Worm (Caenorhabditis elegans) whole organism, dauer: ENCODE measurements around the gene Y60A3A.23.

Source experiments
- unc-62 ChIP-seq: sonication (generic microtip); optimal IDR thresholded peaks from 2 replicates; lab custom pipeline; 2017; ENCODE audit warnings: missing biosample characterization, missing genetic modification reagents, missing genetic modification characterization

The Y60A3A.23 gene

ce11 chrV:20007470-20007869 lies at the start of gene Y60A3A.23:
Y60A3A.23 (plus strand) TSS chrV:20007770.
- no peak for TF ChIP-seq unc-62 (GFP tag; lab: Kevin White, UChicago)

DNA sequence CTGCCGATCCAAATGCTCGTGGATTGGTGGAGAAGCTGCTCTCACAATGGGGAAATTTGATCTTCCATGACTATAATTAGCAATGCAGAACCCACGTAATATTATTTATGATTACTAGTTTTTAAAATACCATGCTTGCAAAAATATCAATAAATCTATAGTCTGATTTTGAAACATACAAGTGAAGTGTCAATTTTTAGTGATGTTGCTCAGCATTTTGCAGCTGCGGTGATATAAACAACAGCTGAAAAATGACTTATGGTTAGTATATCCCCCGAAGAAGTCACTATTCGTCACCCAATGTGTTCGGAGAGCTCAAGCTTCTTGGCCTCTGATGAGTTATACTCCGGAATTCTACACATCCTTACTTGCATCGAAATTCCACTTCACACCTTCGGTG lies 48.8 kb upstream of the Y60A3A.23 start, which contains the start of gene srh-172:
TSS of gene srh-172 (plus strand) at position 301 of the 400 bp plus-strand sequence.
- TF ChIP-seq unc-62 (GFP tag; lab: Kevin White, UChicago): no peak

DNA sequence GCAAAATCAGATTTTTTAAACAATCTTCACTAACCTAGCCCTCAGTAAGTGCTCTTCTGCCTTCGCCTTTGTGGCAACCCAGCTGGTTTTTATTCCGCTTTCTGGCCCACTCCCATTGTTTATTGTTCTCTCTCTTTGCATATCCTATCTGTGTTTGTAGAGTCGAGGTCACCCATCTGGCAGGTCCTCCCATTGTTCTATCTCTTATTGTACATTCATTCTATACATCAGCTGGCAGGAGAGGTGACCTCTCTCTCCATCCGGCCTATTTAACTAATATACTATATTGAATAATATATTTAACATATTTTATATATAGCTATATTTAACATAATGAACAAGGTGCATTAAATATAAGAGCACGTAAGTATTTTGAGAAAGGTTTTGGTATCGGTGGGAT lies 45.6 kb upstream of the Y60A3A.23 start:
- TF ChIP-seq unc-62 (GFP tag; lab: Kevin White, UChicago): no peak

DNA sequence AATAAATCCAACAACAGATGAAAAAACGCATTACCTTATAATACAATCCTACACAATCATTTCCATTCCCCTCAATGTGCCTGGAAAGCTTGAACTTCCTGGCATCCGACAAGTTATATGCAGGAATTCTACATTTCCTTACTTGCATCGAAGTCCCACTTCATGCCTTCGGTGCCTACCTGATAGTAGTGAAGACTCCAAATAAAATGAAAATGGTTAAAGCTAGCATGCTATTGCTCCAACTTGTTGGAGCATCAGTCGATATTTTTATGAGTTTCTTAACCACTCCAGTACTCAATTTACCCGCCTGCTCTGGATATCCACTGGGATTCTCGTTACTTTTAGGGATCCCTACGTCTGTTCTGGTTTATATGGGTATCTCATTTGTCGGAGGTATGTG lies 41.9 kb upstream of the Y60A3A.23 start, which contains the start of gene srh-171:
TSS of gene srh-171 (plus strand) at position 75 of the 400 bp plus-strand sequence.
- TF ChIP-seq unc-62 (GFP tag; lab: Kevin White, UChicago): no peak

DNA sequence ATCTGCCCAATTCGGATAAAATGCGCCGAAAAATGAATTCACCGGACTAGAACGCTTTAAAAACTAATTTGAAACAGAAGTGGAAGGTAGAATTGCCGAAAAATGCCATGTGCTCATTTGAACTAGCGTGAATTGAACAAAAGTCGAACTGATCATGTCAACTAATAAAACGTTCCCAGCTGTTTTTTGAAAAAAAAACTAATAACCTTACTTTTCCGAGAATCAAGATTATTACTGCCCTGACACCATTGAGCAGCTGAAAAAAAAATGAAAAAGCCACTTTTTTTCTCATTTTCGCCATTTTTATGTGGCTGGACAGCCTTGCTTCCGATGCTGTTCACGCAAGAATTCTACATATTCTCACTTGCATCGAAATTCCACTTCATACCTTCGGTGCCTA lies 34.6 kb upstream of the Y60A3A.23 start, which contains the start of gene srh-173:
TSS of gene srh-173 (plus strand) at position 301 of the 400 bp plus-strand sequence.
- TF ChIP-seq unc-62 (GFP tag; lab: Kevin White, UChicago): no peak

- TF ChIP-seq unc-62 (GFP tag; lab: Kevin White, UChicago): no peak
Measured at ce11 chrV:19978220-19978619, 29.4 kb upstream of the Y60A3A.23 start, which contains the start of gene srh-183. srh-183 (minus strand) TSS chrV:19978320.

ce11 chrV:19981832-19982462 lies 25.6 kb upstream of the Y60A3A.23 start, which contains the start of gene Y60A3A.24:
Y60A3A.24 (minus strand) TSS chrV:19981882.
- TF ChIP-seq unc-62 (GFP tag; lab: Kevin White, UChicago): no peak

DNA sequence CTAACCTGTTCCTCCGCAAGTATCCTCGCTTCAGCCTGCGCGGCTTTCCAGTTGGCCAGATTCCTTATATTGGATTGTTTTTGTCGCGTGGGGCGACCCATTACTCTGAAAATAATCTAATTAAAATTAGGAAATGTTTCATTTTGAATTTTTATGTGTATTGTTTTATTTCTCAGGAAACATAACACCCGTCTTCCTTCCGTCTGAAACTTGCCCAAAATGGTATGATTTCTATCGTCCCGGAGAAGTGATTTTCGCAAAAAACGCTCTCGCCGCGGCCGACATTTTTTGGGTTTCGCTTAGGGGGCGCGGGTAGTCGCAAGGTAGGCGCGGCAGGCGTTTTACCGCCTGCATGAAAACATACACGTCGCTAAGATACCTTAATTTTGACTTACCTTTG lies 21.4 kb upstream of the Y60A3A.23 start, which contains the start of gene clec-260:
TSS of gene clec-260 (minus strand) at position 101 of the 400 bp plus-strand sequence.
- no peak for TF ChIP-seq unc-62 (GFP tag; lab: Kevin White, UChicago)

DNA sequence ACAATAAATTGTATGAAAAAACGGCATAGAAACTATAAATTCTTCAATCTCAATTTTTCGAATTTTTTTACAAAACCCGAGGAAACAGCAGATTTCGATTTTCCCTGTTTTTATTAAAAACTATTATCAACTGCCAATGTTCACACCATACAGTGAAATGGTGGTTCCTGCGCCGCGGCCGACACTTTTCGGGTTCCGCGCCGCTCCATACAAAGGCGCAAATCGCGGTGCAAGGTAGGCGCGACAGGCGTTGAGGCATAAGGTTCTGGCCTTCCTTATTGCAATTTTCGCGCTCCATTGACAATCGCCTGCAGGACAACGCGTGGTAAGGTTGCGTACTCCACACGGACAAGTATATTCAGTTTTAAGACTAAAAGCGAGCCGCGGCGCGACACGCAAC lies 20.8 kb upstream of the Y60A3A.23 start:
- no peak for TF ChIP-seq unc-62 (GFP tag; lab: Kevin White, UChicago)

ce11 chrV:19987684-19988083 lies 19.9 kb upstream of the Y60A3A.23 start, which contains the start of gene sri-67:
sri-67 (plus strand) TSS chrV:19987984.
- TF ChIP-seq unc-62 (GFP tag; lab: Kevin White, UChicago): no peak

DNA sequence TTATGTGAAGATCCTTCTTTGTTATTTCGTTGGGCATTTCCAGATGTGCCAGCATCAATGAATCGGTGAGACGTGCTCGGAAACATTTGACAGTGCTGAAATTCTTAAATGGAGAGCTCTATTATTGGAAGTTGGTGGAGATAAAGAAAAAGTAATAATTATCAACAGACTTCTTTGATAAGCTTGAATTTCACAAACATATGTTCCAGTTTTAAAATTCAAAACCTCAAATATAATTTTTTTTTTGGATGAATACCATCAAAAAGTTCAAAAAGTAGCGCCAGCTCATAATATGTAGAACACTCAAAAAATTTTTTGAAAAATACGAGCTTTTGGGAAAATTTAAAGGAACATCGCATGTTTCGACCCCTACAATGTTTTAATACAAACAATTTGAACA lies 13.5 kb upstream of the Y60A3A.23 start, which contains the start of gene Y60A3A.25:
TSS of gene Y60A3A.25 (minus strand) at position 101 of the 400 bp plus-strand sequence.
- no peak for TF ChIP-seq unc-62 (GFP tag; lab: Kevin White, UChicago)

DNA sequence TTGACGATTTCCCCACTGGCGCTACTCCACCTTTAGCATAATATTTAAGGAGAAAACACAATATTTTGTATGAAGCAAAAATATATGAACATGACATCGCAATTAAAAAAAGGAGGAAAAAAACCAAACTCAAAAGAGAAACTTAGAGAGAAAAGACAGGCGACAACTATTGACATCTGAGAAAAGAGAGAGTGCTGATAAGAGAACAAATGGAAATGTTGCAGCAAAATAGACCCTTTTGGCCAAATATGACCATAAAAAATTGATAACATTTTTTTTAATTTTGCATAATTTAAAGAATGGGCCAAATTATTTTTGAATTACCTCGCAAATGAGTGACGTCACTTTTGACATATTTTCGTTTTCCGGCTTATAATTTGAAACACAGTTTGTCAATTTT lies 12.9 kb upstream of the Y60A3A.23 start:
- no peak for TF ChIP-seq unc-62 (GFP tag; lab: Kevin White, UChicago)

- no peak for TF ChIP-seq unc-62 (GFP tag; lab: Kevin White, UChicago)
Measured at ce11 chrV:19997481-19997880, 10.1 kb upstream of the Y60A3A.23 start.

- TF ChIP-seq unc-62 (GFP tag; lab: Kevin White, UChicago): no peak
Measured at ce11 chrV:19998203-19998836, 9.2 kb upstream of the Y60A3A.23 start.

- TF ChIP-seq unc-62 (GFP tag; lab: Kevin White, UChicago): no peak
Measured at ce11 chrV:19999100-19999499, 8.5 kb upstream of the Y60A3A.23 start.

- TF ChIP-seq unc-62 (GFP tag; lab: Kevin White, UChicago): no peak
Measured at ce11 chrV:19999789-20000188, 7.8 kb upstream of the Y60A3A.23 start.
